Worm (Caenorhabditis elegans) whole organism, L4 larva: ENCODE data around the gene ZK546.19.

ENCODE experiments used
- D1046.2 ChIP-seq: fragments of 200-800 bp; sonication (Bioruptor generic); IDR thresholded peaks from 2 replicates; pipeline ENCODE4 v1.3.6; 2022; ENCODE audit warnings: missing genetic modification characterization, missing compliant biosample characterization
- F10B5.3 ChIP-seq: sonication (generic microtip); optimal IDR thresholded peaks from 2 replicates; lab custom pipeline; 2016; ENCODE audit warnings: mild to moderate bottlenecking, missing genetic modification characterization, missing compliant biosample characterization
- F26F4.8 ChIP-seq: fragments of 200-800 bp; sonication (Bioruptor generic); conservative IDR thresholded peaks from 2 replicates; pipeline ENCODE4 v1.3.6; 2022; ENCODE audit warnings: missing genetic modification characterization, missing compliant biosample characterization
- F44E2.7 ChIP-seq: fragments of 200-800 bp; sonication (Bioruptor generic); IDR thresholded peaks from 2 replicates; pipeline ENCODE4 v2.1.2; 2022; ENCODE audit warnings: missing genetic modification characterization, missing compliant biosample characterization
- F49E8.2 ChIP-seq: sonication (generic microtip); optimal IDR thresholded peaks from 2 replicates; lab custom pipeline; 2016; ENCODE audit warnings: missing compliant biosample characterization, mild to moderate bottlenecking, missing genetic modification characterization, borderline replicate concordance
- T20F7.1 ChIP-seq: fragments of 200-800 bp; sonication (Bioruptor generic); optimal IDR thresholded peaks from 2 replicates; lab custom pipeline; 2018; ENCODE audit warnings: mild to moderate bottlenecking, missing genetic modification characterization, missing compliant biosample characterization
- T26A8.4 ChIP-seq: fragments of 200-800 bp; sonication (Bioruptor generic); IDR thresholded peaks from 2 replicates; pipeline ENCODE4 v1.3.6; 2022; ENCODE audit warnings: missing genetic modification characterization, missing compliant biosample characterization
- Y105C5A.15 ChIP-seq: fragments of 200-800 bp; sonication (Bioruptor generic); IDR thresholded peaks from 2 replicates; pipeline ENCODE4 v1.3.6; 2022; ENCODE audit warnings: missing genetic modification characterization, missing compliant biosample characterization
- ZK337.2 ChIP-seq: fragments of 200-800 bp; sonication (Bioruptor generic); IDR thresholded peaks from 2 replicates; pipeline ENCODE4 v1.3.6; 2022; ENCODE audit warnings: missing genetic modification reagents, missing genetic modification characterization, missing compliant biosample characterization
- ama-1 ChIP-seq: fragments of 150-350 bp; optimal IDR thresholded peaks from 2 replicates; lab custom pipeline; 2014; ENCODE audit warnings: inconsistent platforms, mixed read lengths
- attf-4 ChIP-seq: sonication (generic microtip); optimal IDR thresholded peaks from 3 replicates; lab custom pipeline; 2017; ENCODE audit warnings: missing biosample characterization, missing genetic modification characterization
- ceh-20 ChIP-seq: fragments of 200-800 bp; sonication (Bioruptor generic); IDR thresholded peaks from 2 replicates; pipeline ENCODE4 v1.3.6; 2022; ENCODE audit warnings: missing genetic modification reagents, missing genetic modification characterization, missing compliant biosample characterization
- ces-1 ChIP-seq: fragments of 150-350 bp; sonication (generic microtip); optimal IDR thresholded peaks from 4 replicates; lab custom pipeline; 2014; ENCODE audit warnings: missing biosample characterization, missing genetic modification reagents, missing genetic modification characterization
- cey-2 ChIP-seq: sonication (generic microtip); optimal IDR thresholded peaks from 3 replicates; lab custom pipeline; 2017; ENCODE audit warnings: missing genetic modification characterization, mild to moderate bottlenecking, missing compliant biosample characterization, antibody characterized with exemption, borderline replicate concordance; ENCODE audit not compliant: insufficient read depth
- ctbp-1 ChIP-seq: fragments of 200-800 bp; sonication (Bioruptor generic); IDR thresholded peaks from 2 replicates; pipeline ENCODE4 v1.3.6; 2022; ENCODE audit warnings: missing genetic modification reagents, missing genetic modification characterization, missing compliant biosample characterization
- daf-12 ChIP-seq: fragments of 150-350 bp; optimal IDR thresholded peaks from 2 replicates; lab custom pipeline; 2014; ENCODE audit warnings: missing biosample characterization, missing genetic modification reagents, missing genetic modification characterization
- daf-16 ChIP-seq, 3 experiments: sonication (generic microtip); optimal IDR thresholded peaks; 2 replicates each; lab custom pipeline; 2016 to 2017; ENCODE audit warnings: missing genetic modification characterization in 3 of 3, missing genetic modification reagents in 3 of 3, mild to moderate bottlenecking in 2 of 3, missing compliant biosample characterization in 2 of 3, missing biosample characterization in 1 of 3, moderate library complexity in 1 of 3
- daf-19 ChIP-seq: fragments of 200-800 bp; sonication (Bioruptor generic); conservative IDR thresholded peaks from 2 replicates; pipeline ENCODE4 v1.3.6; 2022; ENCODE audit warnings: missing genetic modification characterization, missing compliant biosample characterization
- dmd-6 ChIP-seq: fragments of 200-800 bp; sonication (Bioruptor generic); IDR thresholded peaks from 2 replicates; pipeline ENCODE4 v1.3.6; 2022; ENCODE audit warnings: missing genetic modification reagents, missing genetic modification characterization, missing compliant biosample characterization
- dmd-9 ChIP-seq: fragments of 200-800 bp; sonication (Bioruptor generic); IDR thresholded peaks from 2 replicates; pipeline ENCODE4 v1.3.6; 2022; ENCODE audit warnings: missing genetic modification reagents, missing genetic modification characterization, missing compliant biosample characterization
- egl-27 ChIP-seq: sonication (generic microtip); optimal IDR thresholded peaks from 3 replicates; lab custom pipeline; 2017; ENCODE audit warnings: missing biosample characterization, missing genetic modification reagents, missing genetic modification characterization
- fkh-10 ChIP-seq: fragments of 150-350 bp; optimal IDR thresholded peaks from 2 replicates; lab custom pipeline; 2014; ENCODE audit warnings: missing biosample characterization, missing genetic modification reagents, missing genetic modification characterization
- fos-1 ChIP-seq: fragments of 150-350 bp; optimal IDR thresholded peaks from 2 replicates; lab custom pipeline; 2014; ENCODE audit warnings: missing biosample characterization, missing genetic modification characterization
- gei-8 ChIP-seq: fragments of 200-800 bp; sonication (Bioruptor generic); optimal IDR thresholded peaks from 2 replicates; lab custom pipeline; 2018; ENCODE audit warnings: mild to moderate bottlenecking, missing genetic modification characterization, missing compliant biosample characterization
- hlh-11 ChIP-seq: fragments of 200-800 bp; sonication (Bioruptor generic); optimal IDR thresholded peaks from 2 replicates; lab custom pipeline; 2018; ENCODE audit warnings: mild to moderate bottlenecking, missing genetic modification characterization, missing compliant biosample characterization
- jun-1 ChIP-seq: fragments of 150-350 bp; optimal IDR thresholded peaks from 2 replicates; lab custom pipeline; 2014; ENCODE audit warnings: missing biosample characterization, missing genetic modification reagents, missing genetic modification characterization
- lim-7 ChIP-seq: fragments of 200-800 bp; sonication (Bioruptor generic); IDR thresholded peaks from 2 replicates; pipeline ENCODE4 v1.3.6; 2022; ENCODE audit warnings: missing genetic modification characterization, missing compliant biosample characterization
- lin-29 ChIP-seq: fragments of 200-800 bp; sonication (Bioruptor generic); IDR thresholded peaks from 2 replicates; pipeline ENCODE4 v1.3.6; 2022; ENCODE audit warnings: missing genetic modification reagents, missing genetic modification characterization, missing compliant biosample characterization
- lin-38 ChIP-seq: fragments of 200-800 bp; sonication (Bioruptor generic); IDR thresholded peaks from 2 replicates; pipeline ENCODE4 v1.3.6; 2022; ENCODE audit warnings: missing genetic modification reagents, missing genetic modification characterization, missing compliant biosample characterization
- lir-3 ChIP-seq: sonication (generic microtip); optimal IDR thresholded peaks from 2 replicates; lab custom pipeline; 2016; ENCODE audit warnings: mild to moderate bottlenecking, missing genetic modification characterization, missing compliant biosample characterization
- lsy-2 ChIP-seq, 2 experiments: fragments of 150-350 bp in 1 of 2; sonication (generic microtip) in 1 of 2; optimal IDR thresholded peaks; 2 replicates each; lab custom pipeline; 2014 to 2017; ENCODE audit warnings: missing biosample characterization in 2 of 2, missing genetic modification characterization in 2 of 2
- mdt-29 ChIP-seq: fragments of 200-800 bp; sonication (Bioruptor generic); IDR thresholded peaks from 2 replicates; pipeline ENCODE4 v1.3.6; 2022; ENCODE audit warnings: missing genetic modification reagents, missing genetic modification characterization, missing compliant biosample characterization
- mep-1 ChIP-seq: fragments of 150-350 bp; sonication (generic microtip); optimal IDR thresholded peaks from 3 replicates; lab custom pipeline; 2014; ENCODE audit warnings: missing biosample characterization, missing genetic modification characterization
- mxl-2 ChIP-seq: fragments of 200-800 bp; sonication (Bioruptor generic); conservative IDR thresholded peaks from 2 replicates; pipeline ENCODE4 v1.3.6; 2022; ENCODE audit warnings: missing genetic modification reagents, missing genetic modification characterization, missing compliant biosample characterization
- nhr-111 ChIP-seq: fragments of 200-800 bp; sonication (Bioruptor generic); optimal IDR thresholded peaks from 2 replicates; lab custom pipeline; 2018; ENCODE audit warnings: mild to moderate bottlenecking, missing genetic modification characterization, missing compliant biosample characterization
- nhr-42 ChIP-seq: fragments of 200-800 bp; sonication (Bioruptor generic); IDR thresholded peaks from 2 replicates; pipeline ENCODE4 v1.3.6; 2022; ENCODE audit warnings: missing genetic modification characterization, missing compliant biosample characterization
- pqm-1 ChIP-seq: sonication (generic microtip); optimal IDR thresholded peaks from 2 replicates; lab custom pipeline; 2017; ENCODE audit warnings: missing biosample characterization, missing genetic modification characterization
- saeg-2 ChIP-seq: fragments of 200-800 bp; sonication (Bioruptor generic); IDR thresholded peaks from 2 replicates; pipeline ENCODE4 v1.3.6; 2022; ENCODE audit warnings: missing genetic modification reagents, missing genetic modification characterization, missing compliant biosample characterization
- sdz-12 ChIP-seq: fragments of 200-800 bp; sonication (Bioruptor generic); optimal IDR thresholded peaks from 2 replicates; lab custom pipeline; 2018; ENCODE audit warnings: mild to moderate bottlenecking, missing genetic modification characterization, missing compliant biosample characterization
- set-16 ChIP-seq: fragments of 200-800 bp; sonication (Bioruptor generic); IDR thresholded peaks from 2 replicates; pipeline ENCODE4 v1.3.6; 2022; ENCODE audit warnings: missing genetic modification reagents, missing genetic modification characterization, missing compliant biosample characterization
- skn-1 ChIP-seq: fragments of 150-350 bp; optimal IDR thresholded peaks from 2 replicates; lab custom pipeline; 2014; ENCODE audit warnings: missing biosample characterization, missing genetic modification characterization
- snpc-4 ChIP-seq: fragments of 150-350 bp; optimal IDR thresholded peaks from 2 replicates; lab custom pipeline; 2014; ENCODE audit warnings: missing biosample characterization, missing genetic modification characterization
- spr-1 ChIP-seq: sonication (generic microtip); optimal IDR thresholded peaks from 2 replicates; lab custom pipeline; 2016; ENCODE audit warnings: mild to moderate bottlenecking, missing genetic modification characterization, missing compliant biosample characterization
- tra-1 ChIP-seq: fragments of 200-800 bp; sonication (Bioruptor generic); IDR thresholded peaks from 2 replicates; pipeline ENCODE4 v1.3.6; 2022; ENCODE audit warnings: missing genetic modification reagents, missing genetic modification characterization, missing compliant biosample characterization
- unc-130 ChIP-seq: sonication (generic microtip); optimal IDR thresholded peaks from 2 replicates; lab custom pipeline; 2016; ENCODE audit warnings: missing genetic modification reagents, missing genetic modification characterization, missing compliant biosample characterization
- unc-62 ChIP-seq, 3 experiments: fragments of 150-350 bp in 1 of 3; sonication (generic microtip); optimal IDR thresholded peaks in 2 of 3; peaks in 1 of 3; 1 replicate in 1 of 3; 2 replicates in 2 of 3; lab custom pipeline; 2014 to 2017; ENCODE audit warnings: missing biosample characterization in 3 of 3, missing genetic modification characterization in 3 of 3, missing genetic modification reagents in 3 of 3, missing genotype in 1 of 3
- vab-7 ChIP-seq: fragments of 200-800 bp; sonication (Bioruptor generic); IDR thresholded peaks from 2 replicates; pipeline ENCODE4 v1.3.6; 2022; ENCODE audit warnings: missing genetic modification reagents, missing genetic modification characterization, missing compliant biosample characterization
- zfp-2 ChIP-seq: sonication (generic microtip); optimal IDR thresholded peaks from 2 replicates; lab custom pipeline; 2016; ENCODE audit warnings: mild to moderate bottlenecking, missing genetic modification characterization, missing compliant biosample characterization
- zip-11 ChIP-seq: fragments of 200-800 bp; sonication (Bioruptor generic); IDR thresholded peaks from 2 replicates; pipeline ENCODE4 v1.3.6; 2022; ENCODE audit warnings: missing genetic modification characterization, missing compliant biosample characterization
- zip-2 ChIP-seq: fragments of 150-350 bp; optimal IDR thresholded peaks from 2 replicates; lab custom pipeline; 2014; ENCODE audit warnings: missing biosample characterization, missing genetic modification characterization

Gene ZK546.19

DNA sequence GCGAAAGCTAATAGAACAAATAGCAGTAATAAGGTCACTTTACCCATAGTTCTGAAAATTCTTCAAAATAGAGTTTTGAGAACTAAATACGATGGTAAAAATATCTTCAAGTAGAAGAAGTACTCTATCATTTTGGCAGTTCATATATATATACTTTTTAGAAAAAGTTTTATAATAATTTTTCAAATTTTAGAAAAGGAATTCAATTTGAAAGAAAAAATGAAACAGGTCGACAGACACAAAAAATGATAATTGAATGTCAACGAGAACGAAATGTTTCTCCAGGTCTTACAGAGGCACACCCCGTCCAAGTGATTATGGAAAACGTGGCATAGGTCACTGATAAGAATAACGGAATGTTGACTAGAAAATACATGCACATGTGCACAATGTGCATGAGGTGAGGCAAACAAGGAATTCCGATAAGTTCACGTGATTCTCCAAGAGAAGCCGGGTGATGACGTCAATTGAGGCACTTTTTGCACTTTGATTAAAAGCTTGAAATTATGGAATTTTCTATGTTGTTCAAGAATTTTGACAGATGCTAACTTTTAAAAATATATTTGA, 16.2 kb upstream of the ZK546.19 start, which contains the start of gene aagr-2 (continued):
- peak in 1 of 2 experiments; percentile 2 for TF ChIP-seq daf-16 (GFP tag; optimal IDR thresholded peaks at IDR 0.05; lab: Kevin White, UChicago)
- TF ChIP-seq daf-16 (tag; optimal IDR thresholded peaks at IDR 0.05; lab: Kevin White, UChicago), result peak; percentile 94
- TF ChIP-seq jun-1 (tag; lab: Kevin White, UChicago), result no peak
- TF ChIP-seq F44E2.7 (GFP tag; lab: Robert Waterston, UW), result no peak
- TF ChIP-seq Y105C5A.15 (GFP tag; lab: Robert Waterston, UW), result no peak
- no peak for TF ChIP-seq nhr-111 (GFP tag; lab: Kevin White, UChicago)
- no peak for TF ChIP-seq gei-8 (GFP tag; lab: Kevin White, UChicago)
- peak; percentile 92 for TF ChIP-seq hlh-11 (tag; lab: Kevin White, UChicago)
- peak; percentile 97 for TF ChIP-seq pqm-1
- TF ChIP-seq daf-12, result no peak
- peak in 1 of 2 experiments; percentile 29 for TF ChIP-seq unc-62 (GFP tag; optimal IDR thresholded peaks at IDR 0.05 in 1 of 2; lab: Kevin White, UChicago)
- no peak for TF ChIP-seq unc-62 (tag; optimal IDR thresholded peaks at IDR 0.05; lab: Kevin White, UChicago)
- no peak for TF ChIP-seq ctbp-1 (GFP tag; lab: Robert Waterston, UW)
- no peak for TF ChIP-seq fos-1 (tag; lab: Kevin White, UChicago)
- no peak for TF ChIP-seq attf-4
- TF ChIP-seq vab-7 (GFP tag; lab: Robert Waterston, UW), result no peak
- TF ChIP-seq ces-1 (GFP tag; lab: Kevin White, UChicago), result no peak
- no peak for TF ChIP-seq ceh-20 (GFP tag; lab: Robert Waterston, UW)
- TF ChIP-seq mxl-2, result 0 out of 2 replicates have a peak, but pooled peaks have one; percentile 27
- TF ChIP-seq ZK337.2 (GFP tag; lab: Robert Waterston, UW), result no peak
- peak; percentile 33 for TF ChIP-seq T20F7.1 (GFP tag; lab: Kevin White, UChicago)
- TF ChIP-seq saeg-2 (GFP tag; lab: Robert Waterston, UW), result peak; percentile 60; the same call in 1 of the 2 replicates
- TF ChIP-seq unc-130, result no peak
- no peak for TF ChIP-seq lir-3
- no peak for TF ChIP-seq lim-7 (GFP tag; lab: Robert Waterston, UW)
- no peak for TF ChIP-seq set-16
- TF ChIP-seq mep-1 (tag; lab: Kevin White, UChicago), result peak; percentile 62
- TF ChIP-seq mdt-29 (GFP tag; lab: Robert Waterston, UW), result peak; percentile 82
- peak in 1 of 2 experiments; percentile 25 for TF ChIP-seq lsy-2 (tag; optimal IDR thresholded peaks at IDR 0.05; lab: Kevin White, UChicago)
- no peak for TF ChIP-seq egl-27 (tag; lab: Kevin White, UChicago)
- no peak for TF ChIP-seq fkh-10 (GFP tag; lab: Kevin White, UChicago)
- no peak for TF ChIP-seq spr-1 (tag; lab: Kevin White, UChicago)
- no peak for TF ChIP-seq F49E8.2
- TF ChIP-seq T26A8.4 (GFP tag; lab: Robert Waterston, UW), result no peak
- no peak for TF ChIP-seq nhr-42 (GFP tag; lab: Robert Waterston, UW)
- TF ChIP-seq lin-29 (GFP tag; lab: Robert Waterston, UW), result no peak
- no peak for TF ChIP-seq lin-38 (GFP tag; lab: Robert Waterston, UW)
- no peak for TF ChIP-seq zip-11 (GFP tag; lab: Robert Waterston, UW)
- no peak for TF ChIP-seq zip-2 (tag; lab: Kevin White, UChicago)
- peak; percentile 81 for TF ChIP-seq tra-1 (GFP tag; lab: Robert Waterston, UW)
- no peak for TF ChIP-seq F26F4.8 (GFP tag; lab: Robert Waterston, UW)
- no peak for TF ChIP-seq zfp-2
- no peak for TF ChIP-seq D1046.2 (GFP tag; lab: Robert Waterston, UW)
- no peak for TF ChIP-seq snpc-4
- no peak for TF ChIP-seq ama-1
- no peak for TF ChIP-seq dmd-9 (GFP tag; lab: Robert Waterston, UW)
- TF ChIP-seq F10B5.3 (tag; lab: Kevin White, UChicago), result no peak
- TF ChIP-seq sdz-12 (GFP tag; lab: Kevin White, UChicago), result no peak
- TF ChIP-seq dmd-6, result peak; percentile 99
- no peak for TF ChIP-seq skn-1
- no peak for TF ChIP-seq cey-2 (tag; lab: Kevin White, UChicago)
- TF ChIP-seq daf-19, result no peak
